Fruit fly (Drosophila melanogaster) whole organism, embryonic: ENCODE results near the gene Tsen34.
A peak's percentile ranks its signal among the peaks of the same experiment; 100 is the strongest.

ENCODE experiments used
- ATbp ChIP-seq: fragments of 200-800 bp; sonication (Bioruptor generic); optimal IDR thresholded peaks from 2 replicates; lab custom pipeline; 2017; ENCODE audit warnings: missing biosample characterization, mild to moderate bottlenecking, missing genetic modification characterization, missing genetic modification reagents
- CG1024 ChIP-seq: fragments of 200-800 bp; sonication (Bioruptor generic); IDR thresholded peaks from 2 replicates; pipeline ENCODE4 v1.3.6; 2022; ENCODE audit warnings: missing biosample characterization, missing genetic modification characterization
- CG11504 ChIP-seq: fragments of 200-800 bp; sonication (Bioruptor generic); optimal IDR thresholded peaks from 3 replicates; lab custom pipeline; 2019; ENCODE audit warnings: missing biosample characterization, mild to moderate bottlenecking, missing genetic modification characterization, moderate library complexity
- CG11695 ChIP-seq: fragments of 200-800 bp; sonication (Bioruptor generic); IDR thresholded peaks from 3 replicates; pipeline ENCODE4 v1.3.6; 2022; ENCODE audit warnings: missing biosample characterization, missing genetic modification characterization
- CG12104 ChIP-seq: fragments of 200-800 bp; sonication (Bioruptor generic); optimal IDR thresholded peaks from 3 replicates; lab custom pipeline; 2016; ENCODE audit warnings: missing biosample characterization, missing genetic modification characterization
- CG14050 ChIP-seq: fragments of 200-800 bp; sonication (Bioruptor generic); IDR thresholded peaks from 3 replicates; pipeline ENCODE4 v1.3.6; 2022; ENCODE audit warnings: missing biosample characterization, missing genetic modification characterization
- CG14710 ChIP-seq: fragments of 200-800 bp; sonication (Bioruptor generic); optimal IDR thresholded peaks from 3 replicates; lab custom pipeline; 2019; ENCODE audit warnings: missing biosample characterization, mild to moderate bottlenecking, missing genetic modification characterization, moderate library complexity
- CG17568 ChIP-seq: fragments of 200-800 bp; sonication (Bioruptor generic); optimal IDR thresholded peaks from 2 replicates; lab custom pipeline; 2018; ENCODE audit warnings: missing biosample characterization, mild to moderate bottlenecking, missing genetic modification characterization, moderate library complexity
- CG1792 ChIP-seq: fragments of 200-800 bp; sonication (Bioruptor generic); optimal IDR thresholded peaks from 2 replicates; lab custom pipeline; 2016; ENCODE audit warnings: missing biosample characterization, missing genetic modification characterization
- CG18262 ChIP-seq: fragments of 200-800 bp; optimal IDR thresholded peaks from 3 replicates; lab custom pipeline; 2019; ENCODE audit warnings: missing biosample characterization, mild to moderate bottlenecking, missing genetic modification characterization, moderate library complexity
- CG2712 ChIP-seq: fragments of 200-800 bp; optimal IDR thresholded peaks from 3 replicates; lab custom pipeline; 2019; ENCODE audit warnings: missing biosample characterization, mild to moderate bottlenecking, missing genetic modification characterization, moderate library complexity
- CG2875 ChIP-seq: fragments of 200-800 bp; sonication (Bioruptor generic); optimal IDR thresholded peaks from 2 replicates; lab custom pipeline; 2017; ENCODE audit warnings: missing biosample characterization, mild to moderate bottlenecking, missing genetic modification characterization, missing genetic modification reagents
- CG4617 ChIP-seq: fragments of 200-800 bp; sonication (Bioruptor generic); optimal IDR thresholded peaks from 3 replicates; lab custom pipeline; 2016; ENCODE audit warnings: missing biosample characterization, missing genetic modification characterization, borderline replicate concordance
- CG6683 ChIP-seq: fragments of 200-800 bp; sonication (Bioruptor generic); optimal IDR thresholded peaks from 2 replicates; lab custom pipeline; 2017; ENCODE audit warnings: missing biosample characterization, mild to moderate bottlenecking, missing genetic modification characterization, missing genetic modification reagents
- CG7271 ChIP-seq: fragments of 200-800 bp; sonication (Bioruptor generic); optimal IDR thresholded peaks from 2 replicates; lab custom pipeline; 2018; ENCODE audit warnings: missing biosample characterization, mild to moderate bottlenecking, missing genetic modification characterization, moderate library complexity
- CG7839 ChIP-seq: fragments of 200-800 bp; sonication (Bioruptor generic); optimal IDR thresholded peaks from 3 replicates; lab custom pipeline; 2018; ENCODE audit warnings: missing biosample characterization, mild to moderate bottlenecking, missing genetic modification characterization, moderate library complexity
- CG8089 ChIP-seq: fragments of 200-800 bp; sonication (Bioruptor generic); optimal IDR thresholded peaks from 3 replicates; lab custom pipeline; 2016; ENCODE audit warnings: missing biosample characterization, missing genetic modification characterization
- CoRest ChIP-seq: fragments of 200-800 bp; sonication (Bioruptor generic); optimal IDR thresholded peaks from 3 replicates; lab custom pipeline; 2018; ENCODE audit warnings: missing biosample characterization, mild to moderate bottlenecking, missing genetic modification characterization, moderate library complexity
- Deaf1 ChIP-seq: fragments of 200-800 bp; optimal IDR thresholded peaks from 3 replicates; lab custom pipeline; 2019; ENCODE audit warnings: missing biosample characterization, mild to moderate bottlenecking, missing genetic modification characterization, moderate library complexity
- Doc2 ChIP-seq: fragments of 200-800 bp; sonication (Bioruptor generic); IDR thresholded peaks from 2 replicates; pipeline ENCODE4 v1.3.6; 2022; ENCODE audit warnings: missing biosample characterization, missing genetic modification characterization
- Gug ChIP-seq: fragments of 200-800 bp; sonication (Bioruptor generic); IDR thresholded peaks from 4 replicates; pipeline ENCODE4 v1.3.6; 2022; ENCODE audit warnings: missing biosample characterization, missing genetic modification characterization
- NFAT ChIP-seq: fragments of 200-800 bp; sonication (Bioruptor generic); IDR thresholded peaks from 2 replicates; pipeline ENCODE4 v1.3.6; 2022; ENCODE audit warnings: missing biosample characterization, missing genetic modification characterization
- NfI ChIP-seq: fragments of 200-800 bp; sonication (Bioruptor generic); optimal IDR thresholded peaks from 3 replicates; lab custom pipeline; 2018; ENCODE audit warnings: missing biosample characterization, mild to moderate bottlenecking, missing genetic modification characterization, moderate library complexity
- Opbp ChIP-seq: fragments of 200-800 bp; sonication (Bioruptor generic); IDR thresholded peaks from 3 replicates; pipeline ENCODE4 v1.3.6; 2022; ENCODE audit warnings: missing biosample characterization, missing genetic modification characterization; ENCODE audit not compliant: partially characterized antibody
- Optix ChIP-seq: fragments of 200-800 bp; sonication (Bioruptor generic); IDR thresholded peaks from 3 replicates; pipeline ENCODE4 v1.3.6; 2022; ENCODE audit warnings: missing biosample characterization, missing genetic modification characterization
- Side ChIP-seq: fragments of 200-800 bp; sonication (Bioruptor generic); optimal IDR thresholded peaks from 2 replicates; lab custom pipeline; 2016; ENCODE audit warnings: missing biosample characterization, missing genetic modification characterization
- Sry-δ ChIP-seq: fragments of 200-800 bp; sonication (Bioruptor generic); optimal IDR thresholded peaks from 2 replicates; lab custom pipeline; 2016; ENCODE audit warnings: missing biosample characterization, missing genetic modification characterization
- Xbp1 ChIP-seq: fragments of 200-800 bp; sonication (Bioruptor generic); optimal IDR thresholded peaks from 3 replicates; lab custom pipeline; 2016; ENCODE audit warnings: missing biosample characterization, mild to moderate bottlenecking, missing genetic modification characterization
- dysf ChIP-seq: fragments of 200-800 bp; sonication (Bioruptor generic); IDR thresholded peaks from 3 replicates; pipeline ENCODE4 v1.3.6; 2022; ENCODE audit warnings: missing biosample characterization, missing genetic modification characterization
- emc ChIP-seq: fragments of 200-800 bp; sonication (Bioruptor generic); optimal IDR thresholded peaks from 2 replicates; lab custom pipeline; 2016; ENCODE audit warnings: missing biosample characterization, missing genetic modification characterization
- gsb ChIP-seq: fragments of 200-800 bp; sonication (Bioruptor generic); IDR thresholded peaks from 2 replicates; pipeline ENCODE4 v1.3.6; 2022; ENCODE audit warnings: missing biosample characterization, missing genetic modification characterization
- gt ChIP-seq: fragments of 200-800 bp; sonication (Bioruptor generic); IDR thresholded peaks from 2 replicates; pipeline ENCODE4 v1.3.6; 2022; ENCODE audit warnings: missing biosample characterization, missing genetic modification characterization
- ham ChIP-seq: fragments of 200-800 bp; sonication (Bioruptor generic); IDR thresholded peaks from 2 replicates; pipeline ENCODE4 v1.3.6; 2022; ENCODE audit warnings: missing biosample characterization, missing genetic modification characterization
- hb ChIP-seq: fragments of 200-800 bp; sonication (Bioruptor generic); IDR thresholded peaks from 3 replicates; pipeline ENCODE4 v1.3.6; 2022; ENCODE audit warnings: missing biosample characterization, missing genetic modification characterization; ENCODE audit not compliant: partially characterized antibody
- kay ChIP-seq: fragments of 200-800 bp; sonication (Bioruptor generic); optimal IDR thresholded peaks from 2 replicates; lab custom pipeline; 2016; ENCODE audit warnings: missing biosample characterization, missing genetic modification characterization
- lab ChIP-seq: fragments of 200-800 bp; sonication (Bioruptor generic); optimal IDR thresholded peaks from 3 replicates; lab custom pipeline; 2017; ENCODE audit warnings: missing biosample characterization, missing genetic modification characterization, mild to moderate bottlenecking, moderate library complexity, missing genetic modification reagents
- lbe ChIP-seq: fragments of 200-800 bp; sonication (Bioruptor generic); optimal IDR thresholded peaks from 2 replicates; lab custom pipeline; 2016; ENCODE audit warnings: missing biosample characterization, mild to moderate bottlenecking, missing genetic modification characterization
- maf-S ChIP-seq: fragments of 200-800 bp; sonication (Bioruptor generic); optimal IDR thresholded peaks from 2 replicates; lab custom pipeline; 2016; ENCODE audit warnings: missing biosample characterization, missing genetic modification characterization
- mam ChIP-seq: fragments of 200-800 bp; sonication (Bioruptor generic); optimal IDR thresholded peaks from 3 replicates; lab custom pipeline; 2016; ENCODE audit warnings: missing biosample characterization, missing genetic modification characterization
- nmo ChIP-seq: fragments of 200-800 bp; sonication (Bioruptor generic); optimal IDR thresholded peaks from 2 replicates; lab custom pipeline; 2018; ENCODE audit warnings: missing biosample characterization, mild to moderate bottlenecking, missing genetic modification characterization, moderate library complexity
- pan ChIP-seq, 4 experiments: fragments of >200 bp in 3 of 4; fragments of 200-800 bp in 1 of 4; sonication (Bioruptor generic) in 1 of 4; optimal IDR thresholded peaks in 3 of 4; IDR thresholded peaks in 1 of 4; 2 replicates each; pipeline versions ENCODE4 v1.3.6 to Lab custom; 2017 to 2022; ENCODE audit warnings: missing biosample characterization in 2 of 4, missing genetic modification characterization in 2 of 4, mixed read lengths in 1 of 4
- pita ChIP-seq: fragments of 200-800 bp; sonication (Bioruptor generic); optimal IDR thresholded peaks from 2 replicates; lab custom pipeline; 2017; ENCODE audit warnings: missing biosample characterization, mild to moderate bottlenecking, missing genetic modification characterization
- ro ChIP-seq: fragments of 200-800 bp; sonication (Bioruptor generic); IDR thresholded peaks from 2 replicates; pipeline ENCODE4 v1.3.6; 2022; ENCODE audit warnings: missing biosample characterization, missing genetic modification characterization
- sim ChIP-seq: fragments of 200-800 bp; sonication (Bioruptor generic); IDR thresholded peaks from 2 replicates; pipeline ENCODE4 v1.3.6; 2022; ENCODE audit warnings: missing biosample characterization, missing genetic modification characterization
- ssp ChIP-seq: fragments of 200-800 bp; sonication (Bioruptor generic); IDR thresholded peaks from 2 replicates; pipeline ENCODE4 v1.3.6; 2022; ENCODE audit warnings: missing biosample characterization, missing genetic modification characterization
- tin ChIP-seq: fragments of 200-800 bp; sonication (Bioruptor generic); optimal IDR thresholded peaks from 3 replicates; lab custom pipeline; 2016; ENCODE audit warnings: missing biosample characterization, missing genetic modification characterization
- tx ChIP-seq: fragments of 200-800 bp; sonication (Bioruptor generic); optimal IDR thresholded peaks from 2 replicates; lab custom pipeline; 2016; ENCODE audit warnings: missing biosample characterization, missing genetic modification characterization
- wek ChIP-seq: fragments of 200-800 bp; sonication (Bioruptor generic); optimal IDR thresholded peaks from 3 replicates; lab custom pipeline; 2018; ENCODE audit warnings: missing biosample characterization, mild to moderate bottlenecking, missing genetic modification characterization, moderate library complexity
- zfh2 ChIP-seq: fragments of 200-800 bp; sonication (Bioruptor generic); optimal IDR thresholded peaks from 2 replicates; lab custom pipeline; 2016; ENCODE audit warnings: missing biosample characterization, missing genetic modification characterization

Gene Tsen34

DNA sequence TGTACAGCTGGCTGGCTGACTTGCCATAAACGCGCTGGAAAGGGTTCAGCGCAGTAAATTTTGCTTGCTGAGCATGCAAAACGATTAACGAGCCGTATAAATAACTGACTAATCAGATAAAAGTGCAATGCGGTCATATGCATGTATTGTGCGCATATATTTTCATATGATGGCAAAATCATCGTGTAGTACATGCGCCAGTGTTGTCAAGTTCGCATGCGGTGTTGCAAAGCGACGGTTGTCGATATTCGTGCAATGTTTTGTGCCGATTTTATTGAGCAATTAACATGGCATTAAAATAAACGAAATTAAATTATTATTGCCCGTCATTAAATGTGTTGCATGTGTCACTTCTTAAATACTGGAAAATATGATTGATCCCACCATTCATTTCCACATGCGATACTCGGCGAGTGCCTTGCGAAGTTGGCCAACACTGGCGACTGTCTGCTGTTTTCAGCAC is 28.5 kb upstream of the Tsen34 start (continued):
- peak; percentile 83 for TF ChIP-seq NfI (GFP tag; lab: Kevin White, UChicago)
- no peak for TF ChIP-seq pita (GFP tag; lab: Kevin White, UChicago)
- peak; percentile 64 for TF ChIP-seq CG2712
- peak; percentile 77 for TF ChIP-seq dysf (GFP tag; lab: Robert Waterston, UW)
- TF ChIP-seq sim (GFP tag; lab: Robert Waterston, UW), result no peak
- peak; percentile 92 for TF ChIP-seq zfh2
- peak; percentile 75 for TF ChIP-seq ssp
- TF ChIP-seq Gug (GFP tag; lab: Robert Waterston, UW), result peak; percentile 65; the same call in 3 of the 4 replicates
- TF ChIP-seq gt (GFP tag; lab: Robert Waterston, UW), result peak; percentile 50; the same call in 1 of the 2 replicates
- peak; percentile 8 for TF ChIP-seq CG6683 (GFP tag; lab: Kevin White, UChicago)
- TF ChIP-seq CG18262 (tag; lab: Kevin White, UChicago), result peak; percentile 39
- peak; percentile 55 for TF ChIP-seq CG2875
- peak; percentile 50; the same call in 1 of the 2 replicates for TF ChIP-seq gsb (GFP tag; lab: Robert Waterston, UW)
- peak; percentile 91 for TF ChIP-seq mam (GFP tag; lab: Kevin White, UChicago)
- TF ChIP-seq Deaf1 (tag; lab: Kevin White, UChicago), result no peak
- peak; percentile 78; the same call in 1 of the 2 replicates for TF ChIP-seq NFAT (GFP tag; lab: Robert Waterston, UW)
- no peak; the same call in 2 of the 3 replicates for TF ChIP-seq CG14050 (GFP tag; lab: Robert Waterston, UW)
- TF ChIP-seq Optix (GFP tag; lab: Robert Waterston, UW), result peak; percentile 58; the same call in 2 of the 3 replicates
- peak; percentile 84 for TF ChIP-seq CG1792
- TF ChIP-seq lbe (GFP tag; lab: Kevin White, UChicago), result peak; percentile 91
- TF ChIP-seq Side, result peak; percentile 87
- TF ChIP-seq CG14710 (tag; lab: Kevin White, UChicago), result peak; percentile 70
- TF ChIP-seq CG1024 (GFP tag; lab: Robert Waterston, UW), result 0 out of 2 replicates have a peak, but pooled peaks have one; percentile 27
- TF ChIP-seq tin (GFP tag; lab: Kevin White, UChicago), result peak; percentile 86
- TF ChIP-seq CG7271 (tag; lab: Kevin White, UChicago), result no peak
- no peak for TF ChIP-seq CG11504 (tag; lab: Kevin White, UChicago)
- TF ChIP-seq maf-S (GFP tag; lab: Kevin White, UChicago), result peak; percentile 85
- peak; percentile 81 for TF ChIP-seq Opbp
- peak; percentile 75 for TF ChIP-seq kay (GFP tag; lab: Kevin White, UChicago)
- no peak for TF ChIP-seq pan (optimal IDR thresholded peaks at IDR 0.05; lab: Kevin White, UChicago)
- peak in 1 of 2 experiments; percentile 67 for TF ChIP-seq pan (GFP tag; optimal IDR thresholded peaks at IDR 0.05 in 1 of 2, IDR thresholded peaks at IDR 0.05 in 1 of 2)
- peak; percentile 59; the same call in 1 of the 3 replicates for TF ChIP-seq CG11695 (GFP tag; lab: Robert Waterston, UW)
- TF ChIP-seq CG8089 (GFP tag; lab: Kevin White, UChicago), result peak; percentile 64
- TF ChIP-seq CG17568 (GFP tag; lab: Kevin White, UChicago), result no peak
- TF ChIP-seq CG12104 (GFP tag; lab: Kevin White, UChicago), result peak; percentile 68
- peak; percentile 90 for TF ChIP-seq tx (GFP tag; lab: Kevin White, UChicago)
- TF ChIP-seq CoRest (tag; lab: Kevin White, UChicago), result peak; percentile 45
- peak; percentile 98 for TF ChIP-seq CG4617 (GFP tag; lab: Kevin White, UChicago)
- peak; percentile 45; the same call in 1 of the 2 replicates for TF ChIP-seq ham (GFP tag; lab: Robert Waterston, UW)
- TF ChIP-seq nmo (GFP tag; lab: Kevin White, UChicago), result peak; percentile 77
- peak; percentile 33 for TF ChIP-seq ATbp
- no peak for TF ChIP-seq Doc2
- TF ChIP-seq ro (GFP tag; lab: Robert Waterston, UW), result peak; percentile 44
- TF ChIP-seq CG7839, result no peak
- peak; percentile 83 for TF ChIP-seq Xbp1 (GFP tag; lab: Kevin White, UChicago)
- TF ChIP-seq lab (GFP tag; lab: Kevin White, UChicago), result peak; percentile 88
- TF ChIP-seq Sry-δ, result peak; percentile 79
- peak; percentile 42 for TF ChIP-seq wek
- peak; percentile 52 for TF ChIP-seq emc (GFP tag; lab: Kevin White, UChicago)
- peak; percentile 80 for TF ChIP-seq hb (GFP tag; lab: Robert Waterston, UW)
